Worm (Caenorhabditis elegans): ENCODE data around the gene cht-4.

DNA sequence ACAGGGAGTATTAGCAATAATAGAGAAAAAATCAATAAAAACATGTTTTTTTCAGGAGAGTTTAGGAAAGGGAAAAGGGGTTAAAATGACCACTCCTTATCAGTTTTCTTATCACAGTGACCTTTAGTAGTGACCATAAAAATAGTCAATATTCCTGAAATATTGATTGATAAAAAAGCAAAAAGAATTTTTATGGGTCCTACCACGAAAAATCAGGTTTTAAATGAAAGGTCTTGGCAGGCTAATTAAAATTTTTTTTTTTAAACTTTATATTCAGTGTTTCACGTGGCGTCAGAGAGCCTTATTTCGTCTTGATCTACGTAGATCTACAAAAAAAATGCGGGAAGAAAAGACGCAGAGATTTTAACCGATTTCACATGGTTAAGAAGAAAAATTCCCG, at the start of gene cht-4:
- TF ChIP-seq ces-1 (GFP tag; optimal IDR thresholded peaks at IDR 0.05) (no peak), tlp-1 (tag; optimal IDR thresholded peaks at IDR 0.05) (no peak), ama-1 (optimal IDR thresholded peaks at IDR 0.05) (no peak), isw-1 (GFP tag; IDR thresholded peaks at IDR 0.05) (no peak), dpl-1 (GFP tag; optimal IDR thresholded peaks at IDR 0.05) (no peak), pqm-1 (tag; optimal IDR thresholded peaks at IDR 0.05) (no peak), lin-35 (GFP tag; optimal IDR thresholded peaks at IDR 0.05) (no peak), unc-86 (tag; optimal IDR thresholded peaks at IDR 0.05) (no peak), nhr-237 (tag; optimal IDR thresholded peaks at IDR 0.05) (no peak), alr-1 (tag; optimal IDR thresholded peaks at IDR 0.05; ENCODE audit: borderline replicate concordance) (no peak)
